Fruit fly (Drosophila melanogaster): Measurements from ENCODE around the gene unc-13-4A.

Gene unc-13-4A

dm6 chr3L:7356386-7357117 lies 43.9 kb upstream of the unc-13-4A start, which contains the start of gene CTCF (continued):
- no peak for TF ChIP-seq cad (GFP tag; optimal IDR thresholded peaks at IDR 0.05)
- TF ChIP-seq Vsx1 (GFP tag; optimal IDR thresholded peaks at IDR 0.05) = no peak
- peak; percentile 73 for TF ChIP-seq CG2116 (GFP tag; optimal IDR thresholded peaks at IDR 0.05)
- peak; percentile 77 for TF ChIP-seq CG16813 (GFP tag; IDR thresholded peaks at IDR 0.05; ENCODE audit: partially characterized antibody)
- TF ChIP-seq CG16779 (GFP tag; IDR thresholded peaks at IDR 0.05) = no peak
- no peak for TF ChIP-seq Deaf1 (tag; optimal IDR thresholded peaks at IDR 0.05)
- peak; percentile 90 for TF ChIP-seq Sry-δ (GFP tag; optimal IDR thresholded peaks at IDR 0.05)
- TF ChIP-seq Doc3 (GFP tag; IDR thresholded peaks at IDR 0.05; ENCODE audit: partially characterized antibody) = peak; percentile 84
- peak; percentile 91 for TF ChIP-seq trem (tag; optimal IDR thresholded peaks at IDR 0.05)
- TF ChIP-seq esg (GFP tag; conservative IDR thresholded peaks at IDR 0.05) = 0 out of 2 replicates have a peak, but pooled peaks have one; percentile 27
- TF ChIP-seq CG11456 (GFP tag; IDR thresholded peaks at IDR 0.05) = peak; percentile 73; the same call in 2 of the 3 replicates
- TF ChIP-seq CG42726 (GFP tag; IDR thresholded peaks at IDR 0.05; ENCODE audit: partially characterized antibody) = peak; percentile 68; the same call in 1 of the 2 replicates
- TF ChIP-seq sima (GFP tag; optimal IDR thresholded peaks at IDR 0.05) = no peak
- TF ChIP-seq gsb (GFP tag; IDR thresholded peaks at IDR 0.05) = no peak
- TF ChIP-seq crp (GFP tag; optimal IDR thresholded peaks at IDR 0.05) = peak in 1 of 2 experiments; percentile 72
- peak; percentile 29 for TF ChIP-seq CG6654 (GFP tag; optimal IDR thresholded peaks at IDR 0.05)
- peak; percentile 2 for TF ChIP-seq CG8089 (GFP tag; optimal IDR thresholded peaks at IDR 0.05)
- no peak for TF ChIP-seq CG8281 (tag; optimal IDR thresholded peaks at IDR 0.05)
- TF ChIP-seq lilli (GFP tag; optimal IDR thresholded peaks at IDR 0.05) = peak; percentile 46
- no peak for TF ChIP-seq CG14667 (GFP tag; IDR thresholded peaks at IDR 0.05)
- TF ChIP-seq Fer1 (GFP tag; optimal IDR thresholded peaks at IDR 0.05) = peak; percentile 62
- peak; percentile 18 for TF ChIP-seq zen (tag; optimal IDR thresholded peaks at IDR 0.05)
- peak; percentile 13 for TF ChIP-seq bab2 (GFP tag; optimal IDR thresholded peaks at IDR 0.05)
- peak; percentile 32 for TF ChIP-seq CG10147 (GFP tag; optimal IDR thresholded peaks at IDR 0.05)
- TF ChIP-seq Kr (GFP tag; optimal IDR thresholded peaks at IDR 0.05) = no peak
- no peak for TF ChIP-seq CG17912 (GFP tag; optimal IDR thresholded peaks at IDR 0.05)
- peak; percentile 54 for TF ChIP-seq jumu (GFP tag; optimal IDR thresholded peaks at IDR 0.05)
- TF ChIP-seq CG11504 (tag; optimal IDR thresholded peaks at IDR 0.05) = no peak
- no peak for TF ChIP-seq ap (GFP tag; IDR thresholded peaks at IDR 0.05)
- TF ChIP-seq CG9817 (tag; optimal IDR thresholded peaks at IDR 0.05) = peak; percentile 16
- TF ChIP-seq CG12104 (GFP tag; optimal IDR thresholded peaks at IDR 0.05) = no peak
- TF ChIP-seq fu2 (GFP tag; optimal IDR thresholded peaks at IDR 0.05) = no peak
- TF ChIP-seq ham (GFP tag; IDR thresholded peaks at IDR 0.05) = no peak
- TF ChIP-seq gfzf (GFP tag; optimal IDR thresholded peaks at IDR 0.05) = peak; percentile 24
- TF ChIP-seq Gug (GFP tag; IDR thresholded peaks at IDR 0.05) = peak; percentile 6; the same call in 1 of the 4 replicates
- no peak for TF ChIP-seq br (optimal IDR thresholded peaks at IDR 0.05)
- TF ChIP-seq tx (GFP tag; optimal IDR thresholded peaks at IDR 0.05) = no peak
- peak; percentile 31 for TF ChIP-seq az2 (GFP tag; optimal IDR thresholded peaks at IDR 0.05)
- no peak for TF ChIP-seq CG2889 (GFP tag; IDR thresholded peaks at IDR 0.05)
- no peak for TF ChIP-seq rib (GFP tag; IDR thresholded peaks at IDR 0.05)
- peak; percentile 59 for TF ChIP-seq CG8290 (GFP tag; optimal IDR thresholded peaks at IDR 0.05)
- peak in 1 of 2 experiments; percentile 55 for TF ChIP-seq CG8290 (tag; optimal IDR thresholded peaks at IDR 0.05)
- no peak for TF ChIP-seq abd-A (tag; optimal IDR thresholded peaks at IDR 0.05)
- TF ChIP-seq CG4328 (GFP tag; optimal IDR thresholded peaks at IDR 0.05) = no peak
- TF ChIP-seq bigmax (GFP tag; optimal IDR thresholded peaks at IDR 0.05) = no peak
- TF ChIP-seq Eip74EF (GFP tag; optimal IDR thresholded peaks at IDR 0.05) = no peak
- TF ChIP-seq Nf-YC (tag; optimal IDR thresholded peaks at IDR 0.05) = peak; percentile 65
- peak; percentile 49 for TF ChIP-seq CG9437 (GFP tag; optimal IDR thresholded peaks at IDR 0.05)
- TF ChIP-seq Spps (tag; optimal IDR thresholded peaks at IDR 0.05) = no peak
- TF ChIP-seq CG11093 (GFP tag; IDR thresholded peaks at IDR 0.05) = 0 out of 3 replicates have a peak, but pooled peaks have one; percentile 25
